Fruit fly (Drosophila melanogaster) whole organism, larva: ENCODE results near the gene CG3704.
A peak's percentile ranks its signal among the peaks of the same experiment; 100 is the strongest.

ENCODE experiments used
- noc ChIP-seq: fragments of 200-800 bp; sonication (Bioruptor generic); optimal IDR thresholded peaks from 3 replicates; lab custom pipeline; 2019; ENCODE audit warnings: missing biosample characterization, mild to moderate bottlenecking, missing genetic modification characterization, moderate library complexity

CG3704 gene

dm6 chrX:932859-933258 lies 7.7 kb downstream of the CG3704 start:
- no peak for TF ChIP-seq noc (tag; lab: Kevin White, UChicago)

dm6 chrX:932166-932565 lies 8.4 kb downstream of the CG3704 start, which contains the start of the genes CG32815 and CG3706:
CG32815 (plus strand) TSS chrX:932466.
CG3706 (minus strand) TSS chrX:932475.
- TF ChIP-seq noc (tag; lab: Kevin White, UChicago): no peak

dm6 chrX:930048-930800 lies 10.4 kb downstream of the CG3704 start, which contains the start of gene CG3708:
CG3708 (minus strand) TSS chrX:930098.
- TF ChIP-seq noc (tag; lab: Kevin White, UChicago): no peak

- TF ChIP-seq noc (tag; lab: Kevin White, UChicago): no peak
Observed at dm6 chrX:927863-928257, 12.7 kb downstream of the CG3704 start, which contains the start of the genes CG43867 and MED22. CG43867 (minus strand) TSS chrX:927975. MED22 (plus strand) TSS chrX:928139.

dm6 chrX:927209-927862 lies 13.3 kb downstream of the CG3704 start, which contains the start of gene Lztr1:
Lztr1 (minus strand) TSS chrX:927582.
- no peak for TF ChIP-seq noc (tag; lab: Kevin White, UChicago)

- no peak for TF ChIP-seq noc (tag; lab: Kevin White, UChicago)
Observed at dm6 chrX:921359-921758, 19.2 kb downstream of the CG3704 start.

- no peak for TF ChIP-seq noc (tag; lab: Kevin White, UChicago)
Observed at dm6 chrX:908763-909497, 31.7 kb downstream of the CG3704 start.

- peak; percentile 50 for TF ChIP-seq noc (tag; lab: Kevin White, UChicago)
Observed at dm6 chrX:900725-901345, 39.8 kb downstream of the CG3704 start.

dm6 chrX:899407-900050 lies 41.1 kb downstream of the CG3704 start:
- TF ChIP-seq noc (tag; lab: Kevin White, UChicago): no peak

dm6 chrX:898367-898766 lies 42.2 kb downstream of the CG3704 start:
- TF ChIP-seq noc (tag; lab: Kevin White, UChicago): no peak

- no peak for TF ChIP-seq noc (tag; lab: Kevin White, UChicago)
Observed at dm6 chrX:894182-894581, 46.4 kb downstream of the CG3704 start, which contains the start of gene CG11663. CG11663 (plus strand) TSS chrX:894482.
